In the genomic region with DNA sequence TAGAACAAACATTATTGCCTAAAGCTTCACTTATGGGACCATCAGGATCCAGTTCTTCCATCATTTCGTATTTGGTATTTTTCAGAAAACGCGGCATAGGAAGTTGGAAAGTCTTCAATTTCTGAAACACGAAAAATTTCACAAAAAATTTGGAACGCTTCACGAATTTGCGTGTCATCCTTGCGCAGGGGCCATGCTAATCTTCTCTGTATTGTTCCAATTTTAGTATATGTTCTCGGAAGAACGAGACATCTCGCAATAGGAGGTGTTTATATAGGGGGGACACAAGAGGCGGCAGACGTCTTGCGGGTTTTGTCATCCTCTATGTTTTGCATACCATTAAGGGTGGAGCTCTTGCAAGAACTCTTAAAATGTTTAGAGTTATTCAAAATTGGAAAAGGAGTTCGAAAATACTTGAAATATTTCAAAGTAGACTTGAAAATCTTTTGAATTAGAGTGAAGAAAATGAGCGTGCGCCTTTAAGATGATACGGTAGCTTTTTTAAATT, we compare ENCODE assay signal across 2 worm cellular contexts.
TF ChIP-seq lines count a peak whose summit lies in the region.

No protein-coding gene starts in this region.

TF ChIP-seq in whole organism, L1 larva, 84 proteins besides CTCF, POLR2A, EP300 and RAD21 (continued from another document):
- TF ChIP-seq isw-1 (GFP tag; IDR thresholded peaks at IDR 0.05; lab: Robert Waterston, UW) = 0 out of 2 replicates have a peak, but pooled peaks have one; percentile 14
- peak; percentile 35; the same call in 1 of the 2 replicates for TF ChIP-seq ceh-88 (GFP tag; IDR thresholded peaks at IDR 0.05; lab: Robert Waterston, UW)
- TF ChIP-seq elt-2 (tag; optimal IDR thresholded peaks at IDR 0.05; lab: Kevin White, UChicago) = peak; percentile 6
- peak; percentile 23 for TF ChIP-seq snu-23 (GFP tag; optimal IDR thresholded peaks at IDR 0.05; lab: Kevin White, UChicago)
- peak; percentile 96 for TF ChIP-seq snpc-4 (tag; optimal IDR thresholded peaks at IDR 0.05; lab: Kevin White, UChicago)
- peak; percentile 86 for TF ChIP-seq nhr-19 (GFP tag; conservative IDR thresholded peaks at IDR 0.05; lab: Robert Waterston, UW)
- TF ChIP-seq xbp-1 (tag; optimal IDR thresholded peaks at IDR 0.05; lab: Kevin White, UChicago) = peak; percentile 9
- TF ChIP-seq nhr-47 (tag; optimal IDR thresholded peaks at IDR 0.05; lab: Kevin White, UChicago) = peak; percentile 63
- peak; percentile 27 for TF ChIP-seq nhr-90 (tag; optimal IDR thresholded peaks at IDR 0.05; lab: Kevin White, UChicago; ENCODE audit: poor library complexity)

TF ChIP-seq in whole organism, young adult, 124 proteins besides CTCF, POLR2A, EP300 and RAD21 (continued from another document):
- peak in 1 of 2 experiments; percentile 34 for TF ChIP-seq rec-8 (tag; optimal IDR thresholded peaks at IDR 0.05; lab: Kevin White, UChicago)
- peak; percentile 61 for TF ChIP-seq F33H1.4 (GFP tag; IDR thresholded peaks at IDR 0.05; lab: Robert Waterston, UW)
- TF ChIP-seq him-1 (tag; optimal IDR thresholded peaks at IDR 0.05; lab: Kevin White, UChicago) = peak; percentile 59
- peak; percentile 71; the same call in 1 of the 2 replicates for TF ChIP-seq hmg-20 (GFP tag; IDR thresholded peaks at IDR 0.05; lab: Robert Waterston, UW)
- peak; percentile 79 for TF ChIP-seq tbp1 (GFP tag; optimal IDR thresholded peaks at IDR 0.05; lab: Kevin White, UChicago)
- peak; percentile 90 for TF ChIP-seq lin-26 (GFP tag; IDR thresholded peaks at IDR 0.05; lab: Robert Waterston, UW)
- TF ChIP-seq Y56A3A.18 (GFP tag; IDR thresholded peaks at IDR 0.05; lab: Robert Waterston, UW) = peak; percentile 87
